Fruit fly (Drosophila melanogaster) Kc167 (cell line): ENCODE results near the gene CG13457.

ENCODE experiments used
- Myc ChIP-seq: fragments of >200 bp; optimal IDR thresholded peaks from 2 replicates; lab custom pipeline; 2017; ENCODE audit warnings: missing external identifiers
- Sin3A ChIP-seq: fragments of >200 bp; optimal IDR thresholded peaks from 2 replicates; lab custom pipeline; 2018; ENCODE audit warnings: missing external identifiers
- h ChIP-seq: fragments of >200 bp; optimal IDR thresholded peaks from 3 replicates; lab custom pipeline; 2018; ENCODE audit warnings: missing external identifiers
- insv ChIP-seq: fragments of >200 bp; optimal IDR thresholded peaks from 3 replicates; lab custom pipeline; 2018; ENCODE audit warnings: missing external identifiers
- psq ChIP-seq: fragments of >200 bp; optimal IDR thresholded peaks from 2 replicates; lab custom pipeline; 2017; ENCODE audit warnings: missing external identifiers

dm6 chr3L:15079278-15079677 lies 51.9 kb downstream of the CG13457 start:
- TF ChIP-seq Myc (lab: Kevin White, UChicago) (no peak), Sin3A (lab: Kevin White, UChicago) (no peak), psq (no peak), h (no peak), insv (no peak)
